Fruit fly (Drosophila melanogaster): ENCODE results near the gene CG10026.

The CG10026 gene

DNA sequence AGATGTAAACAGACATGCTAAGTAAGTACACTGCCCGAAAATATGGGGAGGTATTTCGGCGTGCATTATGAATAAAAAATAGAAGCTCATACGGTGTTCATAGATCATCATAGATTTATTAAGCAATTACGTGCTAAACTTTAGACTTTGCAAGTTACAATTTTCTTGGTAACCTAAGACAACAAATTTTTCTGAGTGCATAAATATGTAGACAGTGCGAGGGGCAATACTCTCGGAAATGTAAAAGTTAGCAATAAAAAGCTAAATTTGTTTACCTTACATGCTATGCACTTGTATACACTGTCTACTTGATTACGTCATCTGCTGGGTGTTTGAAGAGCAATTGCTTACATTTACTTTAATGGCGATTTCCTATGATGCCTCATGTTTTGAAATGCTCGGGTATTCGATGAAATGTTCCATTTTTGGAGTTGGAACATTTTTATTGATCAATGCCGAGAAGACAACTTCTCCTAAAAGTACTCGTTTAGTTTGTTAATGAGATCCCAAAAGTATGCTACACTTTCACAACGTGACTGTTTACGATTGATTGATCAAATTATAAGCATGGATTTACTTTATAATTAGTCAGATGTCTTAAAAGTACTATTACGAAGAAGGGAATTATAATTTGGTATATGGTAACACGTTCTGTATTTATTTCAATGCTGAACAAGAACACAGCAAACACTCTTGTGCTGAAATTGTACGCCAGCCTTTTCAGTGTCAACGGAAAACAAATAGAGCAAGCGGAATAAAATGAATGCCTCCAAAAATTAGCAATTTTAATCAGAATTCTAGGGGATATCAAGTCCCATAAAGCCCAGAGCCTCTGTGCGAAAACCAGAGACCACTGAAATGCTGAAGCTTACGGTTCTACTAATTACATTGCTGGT lies 37.2 kb upstream of the CG10026 start, which contains the start of gene Lectin-galC1 (continued):
- TF ChIP-seq crol (GFP tag; IDR thresholded peaks at IDR 0.05) (no peak; the same call in 1 of the 2 replicates), CG12219 (GFP tag; optimal IDR thresholded peaks at IDR 0.05) (peak; percentile 85), pan (optimal IDR thresholded peaks at IDR 0.05) (no peak), pan (GFP tag; optimal IDR thresholded peaks at IDR 0.05 in 1 of 2, IDR thresholded peaks at IDR 0.05 in 1 of 2) (peak in 1 of 2 experiments; percentile 88), Blimp-1 (GFP tag; optimal IDR thresholded peaks at IDR 0.05) (peak; percentile 87), vnd (GFP tag; IDR thresholded peaks at IDR 0.05; ENCODE audit: partially characterized antibody) (no peak), Sry-δ (GFP tag; optimal IDR thresholded peaks at IDR 0.05) (peak; percentile 60), CG18262 (tag; optimal IDR thresholded peaks at IDR 0.05) (peak; percentile 90), CG4424 (GFP tag; optimal IDR thresholded peaks at IDR 0.05) (peak; percentile 88), ash1 (GFP tag; optimal IDR thresholded peaks at IDR 0.05) (no peak), CG2116 (GFP tag; optimal IDR thresholded peaks at IDR 0.05) (peak; percentile 70), tin (GFP tag; optimal IDR thresholded peaks at IDR 0.05) (peak; percentile 83), CG4328 (GFP tag; optimal IDR thresholded peaks at IDR 0.05) (peak; percentile 78), org-1 (GFP tag; optimal IDR thresholded peaks at IDR 0.05) (peak; percentile 87), ttk (GFP tag; IDR thresholded peaks at IDR 0.05) (peak; percentile 85), CG7786 (GFP tag; optimal IDR thresholded peaks at IDR 0.05) (peak; percentile 74), CG18011 (GFP tag; optimal IDR thresholded peaks at IDR 0.05) (peak; percentile 45), Awh (GFP tag; IDR thresholded peaks at IDR 0.05) (peak; percentile 92), CG33213 (GFP tag; optimal IDR thresholded peaks at IDR 0.05) (peak; percentile 78), CkIIα-i1 (GFP tag; IDR thresholded peaks at IDR 0.05) (no peak), ham (GFP tag; IDR thresholded peaks at IDR 0.05) (no peak), slou (GFP tag; optimal IDR thresholded peaks at IDR 0.05) (peak; percentile 69), wdn (GFP tag; IDR thresholded peaks at IDR 0.05) (peak; percentile 47; the same call in 1 of the 2 replicates), trem (tag; optimal IDR thresholded peaks at IDR 0.05) (peak; percentile 81), Antp (GFP tag; optimal IDR thresholded peaks at IDR 0.05) (peak; percentile 93), CG3838 (GFP tag; optimal IDR thresholded peaks at IDR 0.05) (peak; percentile 72), knrl (GFP tag; IDR thresholded peaks at IDR 0.05; ENCODE audit: partially characterized antibody) (no peak), Dip2 (GFP tag; IDR thresholded peaks at IDR 0.05) (no peak), CG32772 (GFP tag; IDR thresholded peaks at IDR 0.05) (peak; percentile 83), cg (GFP tag; optimal IDR thresholded peaks at IDR 0.05) (no peak), Fer1 (GFP tag; optimal IDR thresholded peaks at IDR 0.05) (peak; percentile 82), Hmr (GFP tag; optimal IDR thresholded peaks at IDR 0.05) (peak; percentile 80), hkb (optimal IDR thresholded peaks at IDR 0.05) (no peak), hkb (GFP tag; IDR thresholded peaks at IDR 0.05) (peak; percentile 87), CG31388 (GFP tag; optimal IDR thresholded peaks at IDR 0.05) (peak; percentile 85), HmgD (GFP tag; optimal IDR thresholded peaks at IDR 0.05) (peak; percentile 30), C15 (GFP tag; IDR thresholded peaks at IDR 0.05) (peak; percentile 36; the same call in 1 of the 3 replicates), CG34224 (GFP tag; IDR thresholded peaks at IDR 0.05; ENCODE audit: partially characterized antibody) (no peak), CG8281 (tag; optimal IDR thresholded peaks at IDR 0.05) (no peak), CG15269 (tag; optimal IDR thresholded peaks at IDR 0.05) (peak; percentile 90), bowl (GFP tag; IDR thresholded peaks at IDR 0.05) (peak; percentile 25; the same call in 1 of the 2 replicates), Aef1 (GFP tag; IDR thresholded peaks at IDR 0.05) (peak; percentile 76), TFAM (GFP tag; optimal IDR thresholded peaks at IDR 0.05) (no peak), CG11247 (GFP tag; IDR thresholded peaks at IDR 0.05) (peak; percentile 70; the same call in 1 of the 2 replicates), Side (GFP tag; optimal IDR thresholded peaks at IDR 0.05) (peak; percentile 87), Elba2 (GFP tag; optimal IDR thresholded peaks at IDR 0.05) (peak; percentile 15), CG30403 (GFP tag; optimal IDR thresholded peaks at IDR 0.05) (peak; percentile 89), Oaz (GFP tag; IDR thresholded peaks at IDR 0.05) (peak; percentile 78), gsb-n (tag; optimal IDR thresholded peaks at IDR 0.05) (peak; percentile 87), H15 (GFP tag; IDR thresholded peaks at IDR 0.05) (peak; percentile 76)
